Worm (Caenorhabditis elegans): ENCODE results near the gene T06E6.10.

DNA sequence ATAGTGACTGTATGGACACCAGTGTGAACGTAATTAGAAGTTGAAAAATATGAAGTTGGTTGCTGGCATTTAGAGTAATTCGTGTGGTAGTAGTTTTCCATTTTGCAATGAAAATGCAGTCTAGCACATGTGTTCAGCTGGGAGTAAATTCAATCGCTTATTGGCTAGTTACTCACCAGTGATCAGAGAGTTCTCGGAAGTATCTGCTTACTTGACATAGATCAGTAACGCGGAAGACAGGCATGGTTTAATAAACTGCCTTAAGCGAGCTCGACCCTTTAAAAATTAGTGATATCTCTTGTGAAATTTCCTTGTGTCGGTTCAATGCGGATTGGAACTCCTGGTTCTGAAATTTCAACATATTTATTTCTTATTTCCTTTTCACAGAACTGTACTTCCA lies 41.7 kb upstream of the T06E6.10 start, which contains the start of gene srh-52:
- TF ChIP-seq Y67H2A.10 (GFP tag; conservative IDR thresholded peaks at IDR 0.05) (no peak), let-526 (GFP tag; IDR thresholded peaks at IDR 0.05) (no peak), aptf-2 (GFP tag; conservative IDR thresholded peaks at IDR 0.05) (no peak), snpc-4 (GFP tag; optimal IDR thresholded peaks at IDR 0.05) (no peak), snpc-4 (tag; optimal IDR thresholded peaks at IDR 0.05) (no peak), F55B11.4 (tag; optimal IDR thresholded peaks at IDR 0.05; ENCODE audit: borderline replicate concordance, insufficient read depth) (no peak), pha-4 (tag; optimal IDR thresholded peaks at IDR 0.05) (no peak), unc-62 (GFP tag; optimal IDR thresholded peaks at IDR 0.05) (no peak), B0035.1 (tag; optimal IDR thresholded peaks at IDR 0.05) (no peak)

Data from whole organism, young adult.